Fruit fly (Drosophila melanogaster): Measurements from ENCODE around the gene CG43680.

- TF ChIP-seq CG8478 (optimal IDR thresholded peaks at IDR 0.05): no peak
- no peak for TF ChIP-seq CTCF (optimal IDR thresholded peaks at IDR 0.05)
Observed at dm6 chr3L:15101639-15102413, 48.7 kb upstream of the CG43680 start.

Measured in S2 (cell line).